Fruit fly (Drosophila melanogaster) whole organism, embryonic: ENCODE data around the gene SCaMC.

Experiments
- Awh ChIP-seq: fragments of 200-800 bp; sonication (Bioruptor generic); IDR thresholded peaks from 2 replicates; pipeline ENCODE4, ENCODE4 v1.3.6; 2022; ENCODE audit warnings: missing biosample characterization, missing genetic modification characterization
- Blimp-1 ChIP-seq: fragments of 200-800 bp; sonication (Bioruptor generic); optimal IDR thresholded peaks from 3 replicates; lab custom pipeline; 2018; ENCODE audit warnings: missing biosample characterization, missing genetic modification characterization, mild to moderate bottlenecking, moderate library complexity, missing genetic modification reagents
- BtbVII ChIP-seq: fragments of 200-800 bp; sonication (Bioruptor generic); optimal IDR thresholded peaks from 3 replicates; lab custom pipeline; 2017; ENCODE audit warnings: missing biosample characterization, mild to moderate bottlenecking, missing genetic modification characterization
- CG10979 ChIP-seq: fragments of 200-800 bp; sonication (Bioruptor generic); optimal IDR thresholded peaks from 2 replicates; lab custom pipeline; 2018; ENCODE audit warnings: missing biosample characterization, mild to moderate bottlenecking, missing genetic modification characterization, moderate library complexity
- CG11093 ChIP-seq: fragments of 200-800 bp; sonication (Bioruptor generic); IDR thresholded peaks from 3 replicates; pipeline ENCODE4 v1.3.6; 2022; ENCODE audit warnings: missing biosample characterization, missing genetic modification characterization
- CG12155 ChIP-seq: fragments of 200-800 bp; sonication (Bioruptor generic); optimal IDR thresholded peaks from 3 replicates; lab custom pipeline; 2016; ENCODE audit warnings: missing biosample characterization, missing genetic modification characterization
- CG14050 ChIP-seq: fragments of 200-800 bp; sonication (Bioruptor generic); IDR thresholded peaks from 3 replicates; pipeline ENCODE4 v1.3.6; 2022; ENCODE audit warnings: missing biosample characterization, missing genetic modification characterization
- CG1792 ChIP-seq: fragments of 200-800 bp; sonication (Bioruptor generic); optimal IDR thresholded peaks from 2 replicates; lab custom pipeline; 2016; ENCODE audit warnings: missing biosample characterization, missing genetic modification characterization
- CG18599 ChIP-seq: fragments of 200-800 bp; sonication (Bioruptor generic); optimal IDR thresholded peaks from 3 replicates; lab custom pipeline; 2017; ENCODE audit warnings: missing biosample characterization, missing genetic modification characterization, mild to moderate bottlenecking, moderate library complexity, missing genetic modification reagents
- CG18764 ChIP-seq: fragments of 200-800 bp; sonication (Bioruptor generic); optimal IDR thresholded peaks from 3 replicates; lab custom pipeline; 2016; ENCODE audit warnings: missing biosample characterization, missing genetic modification characterization
- CG3407 ChIP-seq: fragments of 200-800 bp; sonication (Bioruptor generic); optimal IDR thresholded peaks from 2 replicates; lab custom pipeline; 2018; ENCODE audit warnings: missing biosample characterization, mild to moderate bottlenecking, missing genetic modification characterization
- CG4820 ChIP-seq: fragments of 200-800 bp; sonication (Bioruptor generic); optimal IDR thresholded peaks from 3 replicates; lab custom pipeline; 2016; ENCODE audit warnings: missing biosample characterization, missing genetic modification characterization
- CG6854 ChIP-seq: fragments of 200-800 bp; sonication (Bioruptor generic); optimal IDR thresholded peaks from 3 replicates; lab custom pipeline; 2017; ENCODE audit warnings: missing biosample characterization, mild to moderate bottlenecking, missing genetic modification characterization
- CG7745 ChIP-seq: fragments of 200-800 bp; sonication (Bioruptor generic); optimal IDR thresholded peaks from 2 replicates; lab custom pipeline; 2018; ENCODE audit warnings: missing biosample characterization, mild to moderate bottlenecking, missing genetic modification characterization, moderate library complexity
- CG8478 ChIP-seq: fragments of >200 bp; optimal IDR thresholded peaks from 2 replicates; lab custom pipeline; 2018
- CG8944 ChIP-seq: fragments of 200-800 bp; sonication (Bioruptor generic); optimal IDR thresholded peaks from 3 replicates; lab custom pipeline; 2016; ENCODE audit warnings: missing biosample characterization, missing genetic modification characterization
- Dbx ChIP-seq: fragments of 200-800 bp; sonication (Bioruptor generic); IDR thresholded peaks from 3 replicates; pipeline ENCODE4 v1.3.6; 2022; ENCODE audit warnings: missing biosample characterization, missing genetic modification characterization
- Ets65A ChIP-seq: fragments of 200-800 bp; sonication (Bioruptor generic); peaks from one replicate; lab custom pipeline; 2016; ENCODE audit warnings: missing biosample characterization, missing genetic modification characterization
- Fer3 ChIP-seq: fragments of 200-800 bp; sonication (Bioruptor generic); optimal IDR thresholded peaks from 2 replicates; lab custom pipeline; 2018; ENCODE audit warnings: missing biosample characterization, mild to moderate bottlenecking, missing genetic modification characterization, moderate library complexity
- Hmx ChIP-seq: fragments of 200-800 bp; sonication (Bioruptor generic); optimal IDR thresholded peaks from 2 replicates; lab custom pipeline; 2016; ENCODE audit warnings: missing biosample characterization, missing genetic modification characterization
- Jarid2 ChIP-seq: fragments of 200-800 bp; sonication (Bioruptor generic); optimal IDR thresholded peaks from 3 replicates; lab custom pipeline; 2017; ENCODE audit warnings: mild to moderate bottlenecking, missing biosample characterization, missing genetic modification reagents, missing genetic modification characterization
- Lhr ChIP-seq: fragments of 200-800 bp; sonication (Bioruptor generic); optimal IDR thresholded peaks from 3 replicates; lab custom pipeline; 2017; ENCODE audit warnings: mild to moderate bottlenecking, missing biosample characterization, missing genetic modification reagents, missing genetic modification characterization
- Med ChIP-seq: fragments of 200-800 bp; sonication (Bioruptor generic); peaks from one replicate; lab custom pipeline; 2016; ENCODE audit warnings: missing biosample characterization, missing genetic modification characterization, mild to moderate bottlenecking, inconsistent platforms, moderate library complexity
- Meics ChIP-seq: fragments of 200-800 bp; sonication (Bioruptor generic); optimal IDR thresholded peaks from 2 replicates; lab custom pipeline; 2017; ENCODE audit warnings: missing biosample characterization, mild to moderate bottlenecking, missing genetic modification characterization
- Nf-YB ChIP-seq: fragments of 200-800 bp; sonication (Bioruptor generic); optimal IDR thresholded peaks from 3 replicates; lab custom pipeline; 2019; ENCODE audit warnings: missing biosample characterization, mild to moderate bottlenecking, missing genetic modification characterization, moderate library complexity
- Optix ChIP-seq: fragments of 200-800 bp; sonication (Bioruptor generic); IDR thresholded peaks from 3 replicates; pipeline ENCODE4 v1.3.6; 2022; ENCODE audit warnings: missing biosample characterization, missing genetic modification characterization
- Tbp ChIP-seq: fragments of >200 bp; optimal IDR thresholded peaks from 2 replicates; lab custom pipeline; 2018; ENCODE audit warnings: missing biosample characterization, missing genetic modification characterization
- Xbp1 ChIP-seq: fragments of 200-800 bp; sonication (Bioruptor generic); optimal IDR thresholded peaks from 3 replicates; lab custom pipeline; 2016; ENCODE audit warnings: missing biosample characterization, mild to moderate bottlenecking, missing genetic modification characterization
- abd-A ChIP-seq: fragments of 200-800 bp; sonication (Bioruptor generic); optimal IDR thresholded peaks from 3 replicates; lab custom pipeline; 2019; ENCODE audit warnings: missing biosample characterization, mild to moderate bottlenecking, missing genetic modification characterization, moderate library complexity
- az2 ChIP-seq: fragments of 200-800 bp; sonication (Bioruptor generic); optimal IDR thresholded peaks from 3 replicates; lab custom pipeline; 2016; ENCODE audit warnings: missing biosample characterization, missing genetic modification characterization
- bcd ChIP-seq: fragments of 200-800 bp; sonication (Bioruptor generic); optimal IDR thresholded peaks from 2 replicates; lab custom pipeline; 2017; ENCODE audit warnings: missing biosample characterization, mild to moderate bottlenecking, missing genetic modification characterization
- chinmo ChIP-seq: fragments of 200-800 bp; sonication (Bioruptor generic); IDR thresholded peaks from 4 replicates; pipeline ENCODE4 v1.3.6; 2022; ENCODE audit warnings: missing biosample characterization, missing genetic modification characterization; ENCODE audit not compliant: partially characterized antibody
- grau ChIP-seq: fragments of 200-800 bp; optimal IDR thresholded peaks from 3 replicates; lab custom pipeline; 2019; ENCODE audit warnings: missing biosample characterization, mild to moderate bottlenecking, missing genetic modification characterization, moderate library complexity
- hbn ChIP-seq: fragments of 200-800 bp; sonication (Bioruptor generic); IDR thresholded peaks from 2 replicates; pipeline ENCODE4 v1.3.6; 2022; ENCODE audit warnings: missing biosample characterization, missing genetic modification characterization; ENCODE audit not compliant: partially characterized antibody
- kni ChIP-seq: fragments of 200-800 bp; sonication (Bioruptor generic); optimal IDR thresholded peaks from 3 replicates; lab custom pipeline; 2017; ENCODE audit warnings: mild to moderate bottlenecking, missing biosample characterization, missing genetic modification reagents, missing genetic modification characterization
- oc ChIP-seq: fragments of 200-800 bp; sonication (Bioruptor generic); optimal IDR thresholded peaks from 2 replicates; lab custom pipeline; 2018; ENCODE audit warnings: missing biosample characterization, mild to moderate bottlenecking, missing genetic modification characterization, moderate library complexity
- ro ChIP-seq: fragments of 200-800 bp; sonication (Bioruptor generic); IDR thresholded peaks from 2 replicates; pipeline ENCODE4 v1.3.6; 2022; ENCODE audit warnings: missing biosample characterization, missing genetic modification characterization
- row ChIP-seq: fragments of 200-800 bp; sonication (Bioruptor generic); IDR thresholded peaks from 3 replicates; pipeline ENCODE4 v1.3.6; 2022; ENCODE audit warnings: missing biosample characterization, missing genetic modification characterization
- run ChIP-seq: fragments of 200-800 bp; sonication (Bioruptor generic); optimal IDR thresholded peaks from 3 replicates; lab custom pipeline; 2018; ENCODE audit warnings: missing biosample characterization, mild to moderate bottlenecking, missing genetic modification characterization
- sd ChIP-seq: fragments of 200-800 bp; sonication (Bioruptor generic); optimal IDR thresholded peaks from 3 replicates; lab custom pipeline; 2018; ENCODE audit warnings: missing biosample characterization, mild to moderate bottlenecking, missing genetic modification characterization, moderate library complexity
- sqz ChIP-seq: fragments of 200-800 bp; sonication (Bioruptor generic); optimal IDR thresholded peaks from 3 replicates; lab custom pipeline; 2018; ENCODE audit warnings: missing biosample characterization, mild to moderate bottlenecking, missing genetic modification characterization
- sr ChIP-seq: fragments of 200-800 bp; sonication (Bioruptor generic); IDR thresholded peaks from 3 replicates; pipeline ENCODE4 v1.3.6; 2022; ENCODE audit warnings: missing biosample characterization, missing genetic modification characterization
- tna ChIP-seq: fragments of 200-800 bp; sonication (Bioruptor generic); IDR thresholded peaks from 2 replicates; pipeline ENCODE4 v1.3.6; 2022; ENCODE audit warnings: missing biosample characterization, missing genetic modification characterization; ENCODE audit not compliant: partially characterized antibody
- trem ChIP-seq: fragments of 200-800 bp; optimal IDR thresholded peaks from 3 replicates; lab custom pipeline; 2019; ENCODE audit warnings: missing biosample characterization, mild to moderate bottlenecking, missing genetic modification characterization, moderate library complexity
- tx ChIP-seq: fragments of 200-800 bp; sonication (Bioruptor generic); optimal IDR thresholded peaks from 2 replicates; lab custom pipeline; 2016; ENCODE audit warnings: missing biosample characterization, missing genetic modification characterization
- vvl ChIP-seq: fragments of 200-800 bp; sonication (Bioruptor generic); IDR thresholded peaks from 2 replicates; pipeline ENCODE4 v1.3.6; 2022; ENCODE audit warnings: missing biosample characterization, missing genetic modification characterization
- zf30C ChIP-seq: fragments of 200-800 bp; sonication (Bioruptor generic); optimal IDR thresholded peaks from 3 replicates; lab custom pipeline; 2018; ENCODE audit warnings: missing biosample characterization, mild to moderate bottlenecking, missing genetic modification characterization

The SCaMC gene

dm6 chr3L:12463580-12463979 lies 48.9 kb upstream of the SCaMC start:
- TF ChIP-seq Jarid2 (GFP tag; lab: Kevin White, UChicago) (no peak), Med (GFP tag; lab: Kevin White, UChicago) (peak; percentile 23), Tbp (GFP tag; lab: Kevin White, UChicago) (no peak), az2 (GFP tag; lab: Kevin White, UChicago) (no peak), Ets65A (peak; percentile 81), CG11093 (0 out of 3 replicates have a peak, but pooled peaks have one; percentile 13), Dbx (0 out of 3 replicates have a peak, but pooled peaks have one; percentile 21), CG8478 (lab: Kevin White, UChicago) (peak; percentile 71)

- TF ChIP-seq CG18599 (GFP tag; lab: Kevin White, UChicago) (no peak), sd (tag; lab: Kevin White, UChicago) (peak; percentile 16), Awh (GFP tag; lab: Robert Waterston, UW) (peak; percentile 87), CG18764 (GFP tag; lab: Kevin White, UChicago) (no peak), run (tag; lab: Kevin White, UChicago) (no peak), kni (GFP tag; lab: Kevin White, UChicago) (peak; percentile 10), Blimp-1 (peak; percentile 77), oc (tag; lab: Kevin White, UChicago) (peak; percentile 76), abd-A (peak; percentile 97), grau (peak; percentile 80), sqz (GFP tag; lab: Kevin White, UChicago) (peak; percentile 61), vvl (GFP tag; lab: Robert Waterston, UW) (0 out of 2 replicates have a peak, but pooled peaks have one; percentile 27), row (GFP tag; lab: Robert Waterston, UW) (0 out of 3 replicates have a peak, but pooled peaks have one; percentile 23)
These were observed 47.3 kb upstream of the SCaMC start for dm6 chr3L:12461953-12462352.

- TF ChIP-seq bcd (GFP tag; lab: Kevin White, UChicago) (peak; percentile 75), BtbVII (GFP tag; lab: Kevin White, UChicago) (peak; percentile 50), CG8944 (peak; percentile 14), CG10979 (tag; lab: Kevin White, UChicago) (peak; percentile 97), CG14050 (GFP tag; lab: Robert Waterston, UW) (no peak), tna (GFP tag; lab: Robert Waterston, UW) (no peak), chinmo (GFP tag; lab: Robert Waterston, UW) (no peak), CG12155 (GFP tag; lab: Kevin White, UChicago) (peak; percentile 60), Hmx (GFP tag; lab: Kevin White, UChicago) (peak; percentile 26), CG6854 (peak; percentile 51), Meics (peak; percentile 71), zf30C (GFP tag; lab: Kevin White, UChicago) (peak; percentile 59), sr (GFP tag; lab: Robert Waterston, UW) (no peak), CG7745 (tag; lab: Kevin White, UChicago) (no peak), Lhr (peak; percentile 63), tx (GFP tag; lab: Kevin White, UChicago) (no peak), Nf-YB (GFP tag; lab: Kevin White, UChicago) (peak; percentile 75), Xbp1 (GFP tag; lab: Kevin White, UChicago) (peak; percentile 79), CG1792 (no peak), Fer3 (tag; lab: Kevin White, UChicago) (peak; percentile 58), CG4820 (GFP tag; lab: Kevin White, UChicago) (peak; percentile 86), hbn (no peak), ro (GFP tag; lab: Robert Waterston, UW) (no peak), CG3407 (GFP tag; lab: Kevin White, UChicago) (peak; percentile 69), Optix (GFP tag; lab: Robert Waterston, UW) (no peak), trem (peak; percentile 85)
These were observed 42.4 kb upstream of the SCaMC start for dm6 chr3L:12456916-12457662.
